Worm (Caenorhabditis elegans): ENCODE data around the gene nhr-141.

The nhr-141 gene

ce11 chrV:7476766-7477165 lies 32.3 kb downstream of the nhr-141 start, which contains the start of gene srh-125:
Gene srh-125 (minus strand): TSS chrV:7476866.
- TF ChIP-seq ceh-43 (GFP tag; optimal IDR thresholded peaks at IDR 0.05) (no peak), lin-32 (GFP tag; optimal IDR thresholded peaks at IDR 0.05) (no peak), nhr-2 (tag; optimal IDR thresholded peaks at IDR 0.05) (no peak), ham-2 (GFP tag; optimal IDR thresholded peaks at IDR 0.05) (no peak), nhr-76 (tag; optimal IDR thresholded peaks at IDR 0.05) (no peak), flh-1 (GFP tag; optimal IDR thresholded peaks at IDR 0.05) (no peak), ceh-83 (GFP tag; optimal IDR thresholded peaks at IDR 0.05) (no peak), M03D4.4 (tag; optimal IDR thresholded peaks at IDR 0.05) (no peak), cnd-1 (tag; optimal IDR thresholded peaks at IDR 0.05) (no peak), elt-3 (tag; optimal IDR thresholded peaks at IDR 0.05) (no peak), ztf-11 (tag; optimal IDR thresholded peaks at IDR 0.05) (no peak), zip-8 (tag; optimal IDR thresholded peaks at IDR 0.05) (no peak), pha-4 (tag; optimal IDR thresholded peaks at IDR 0.05) (no peak), elt-1 (tag; optimal IDR thresholded peaks at IDR 0.05; ENCODE audit: borderline replicate concordance, insufficient read depth) (no peak), mep-1 (tag; optimal IDR thresholded peaks at IDR 0.05) (no peak), snpc-4 (tag; optimal IDR thresholded peaks at IDR 0.05) (no peak), mab-5 (tag; optimal IDR thresholded peaks at IDR 0.05) (no peak), ceh-39 (tag; optimal IDR thresholded peaks at IDR 0.05) (no peak), sem-2 (GFP tag; optimal IDR thresholded peaks at IDR 0.05) (no peak)

- no peak for TF ChIP-seq nhr-28 (tag; optimal IDR thresholded peaks at IDR 0.05)
- no peak for TF ChIP-seq tbx-8 (GFP tag; optimal IDR thresholded peaks at IDR 0.05)
- no peak for TF ChIP-seq nhr-237 (tag; optimal IDR thresholded peaks at IDR 0.05)
- TF ChIP-seq M03D4.4 (tag; optimal IDR thresholded peaks at IDR 0.05) = no peak
- no peak for TF ChIP-seq unc-62 (GFP tag; optimal IDR thresholded peaks at IDR 0.05)
- no peak for TF ChIP-seq mep-1 (tag; optimal IDR thresholded peaks at IDR 0.05)
- TF ChIP-seq sem-2 (GFP tag; optimal IDR thresholded peaks at IDR 0.05) = no peak
- no peak for TF ChIP-seq blmp-1 (tag; optimal IDR thresholded peaks at IDR 0.05)
- TF ChIP-seq ceh-39 (tag; optimal IDR thresholded peaks at IDR 0.05) = no peak
- TF ChIP-seq elt-1 (tag; optimal IDR thresholded peaks at IDR 0.05; ENCODE audit: borderline replicate concordance, insufficient read depth) = no peak
Observed at ce11 chrV:7478404-7478803, 33.9 kb downstream of the nhr-141 start, which contains the start of gene str-190. Gene str-190 (minus strand): TSS chrV:7478504.

- TF ChIP-seq ztf-11 (tag; optimal IDR thresholded peaks at IDR 0.05) = no peak
- no peak for TF ChIP-seq M03D4.4 (tag; optimal IDR thresholded peaks at IDR 0.05)
- TF ChIP-seq sptf-1 (tag; optimal IDR thresholded peaks at IDR 0.05) = no peak
- no peak for TF ChIP-seq nhr-237 (tag; optimal IDR thresholded peaks at IDR 0.05)
- TF ChIP-seq ham-2 (GFP tag; optimal IDR thresholded peaks at IDR 0.05) = no peak
- TF ChIP-seq unc-120 (tag; optimal IDR thresholded peaks at IDR 0.05; ENCODE audit: poor library complexity, severe bottlenecking) = no peak
- TF ChIP-seq mls-2 (tag; optimal IDR thresholded peaks at IDR 0.05) = no peak
- no peak for TF ChIP-seq ceh-83 (GFP tag; optimal IDR thresholded peaks at IDR 0.05)
- TF ChIP-seq drap-1 (GFP tag; optimal IDR thresholded peaks at IDR 0.05) = no peak
- TF ChIP-seq cnd-1 (tag; optimal IDR thresholded peaks at IDR 0.05) = no peak
- no peak for TF ChIP-seq nhr-12 (tag; optimal IDR thresholded peaks at IDR 0.05)
- no peak for TF ChIP-seq tbx-8 (GFP tag; optimal IDR thresholded peaks at IDR 0.05)
- TF ChIP-seq sem-2 (GFP tag; optimal IDR thresholded peaks at IDR 0.05) = no peak
- no peak for TF ChIP-seq ces-1 (GFP tag; optimal IDR thresholded peaks at IDR 0.05)
Observed at ce11 chrV:7480949-7481348, 36.5 kb downstream of the nhr-141 start, which contains the start of gene C18B10.6. Gene C18B10.6 (minus strand): TSS chrV:7481049.

ce11 chrV:7485000-7485399 lies 40.5 kb downstream of the nhr-141 start, which contains the start of gene srbc-8:
Gene srbc-8 (minus strand): TSS chrV:7485100.
- TF ChIP-seq mab-5 (tag; optimal IDR thresholded peaks at IDR 0.05) = no peak
- TF ChIP-seq cnd-1 (tag; optimal IDR thresholded peaks at IDR 0.05) = no peak
- TF ChIP-seq nhr-237 (tag; optimal IDR thresholded peaks at IDR 0.05) = no peak
- TF ChIP-seq hlh-1 (tag; optimal IDR thresholded peaks at IDR 0.05) = no peak
- TF ChIP-seq mls-2 (tag; optimal IDR thresholded peaks at IDR 0.05) = no peak
- TF ChIP-seq lsy-2 (tag; optimal IDR thresholded peaks at IDR 0.05) = no peak
- TF ChIP-seq elt-1 (tag; optimal IDR thresholded peaks at IDR 0.05; ENCODE audit: borderline replicate concordance, insufficient read depth) = no peak
- TF ChIP-seq ceh-83 (GFP tag; optimal IDR thresholded peaks at IDR 0.05) = no peak
- no peak for TF ChIP-seq lin-13 (tag; optimal IDR thresholded peaks at IDR 0.05)
- TF ChIP-seq ceh-43 (GFP tag; optimal IDR thresholded peaks at IDR 0.05) = no peak
- TF ChIP-seq nhr-28 (tag; optimal IDR thresholded peaks at IDR 0.05) = no peak
- no peak for TF ChIP-seq nhr-76 (tag; optimal IDR thresholded peaks at IDR 0.05)
- TF ChIP-seq mep-1 (tag; optimal IDR thresholded peaks at IDR 0.05) = no peak
- no peak for TF ChIP-seq flh-1 (GFP tag; optimal IDR thresholded peaks at IDR 0.05)
- TF ChIP-seq zip-8 (tag; optimal IDR thresholded peaks at IDR 0.05) = no peak
